Worm (Caenorhabditis elegans): ENCODE results near the gene cct-6.

Gene cct-6

DNA sequence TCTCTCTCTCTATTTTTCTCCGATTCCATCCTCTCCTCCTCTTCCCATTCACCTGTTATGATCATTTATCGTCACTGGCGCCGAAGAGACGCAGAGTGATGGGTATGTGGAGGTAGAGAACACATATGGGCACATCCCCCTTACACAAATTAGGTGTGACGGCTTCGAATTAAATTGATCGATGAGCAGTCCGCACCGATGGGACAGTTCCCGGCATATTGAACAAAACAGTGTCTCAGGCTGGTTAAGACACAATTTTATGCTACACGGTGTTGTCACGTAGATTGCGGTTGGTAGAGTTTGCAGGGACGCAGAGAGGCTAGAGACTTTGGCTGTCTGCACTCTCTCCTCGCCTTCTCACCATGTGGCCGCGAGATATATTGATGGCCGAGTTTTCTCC, 40.7 kb downstream of the cct-6 start, which contains the start of gene R12B2.7:
Gene R12B2.7, plus strand, starts transcription at position 247 of the 400 bp plus-strand sequence.
- TF ChIP-seq lin-13 (tag; optimal IDR thresholded peaks at IDR 0.05): peak; percentile 13
- TF ChIP-seq nhr-76 (tag; optimal IDR thresholded peaks at IDR 0.05): no peak

DNA sequence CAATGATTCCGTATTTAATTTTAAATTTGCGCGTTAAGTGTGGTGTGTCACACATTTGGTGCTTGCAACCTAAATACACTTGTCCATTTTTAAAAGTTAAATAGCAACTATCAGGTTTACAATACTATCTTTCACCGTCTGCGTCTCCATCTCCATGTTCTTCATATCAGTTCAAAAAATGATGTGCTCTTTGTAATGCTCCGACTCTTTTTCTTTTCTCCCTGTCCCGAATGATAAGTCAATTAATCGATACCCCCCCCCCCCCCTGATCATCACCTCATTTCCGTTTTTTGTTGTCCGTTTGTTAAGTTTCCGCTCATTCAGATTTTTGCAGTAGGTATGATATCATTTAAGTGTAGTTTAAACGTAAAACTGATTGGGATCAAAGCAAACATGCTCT, 41.4 kb downstream of the cct-6 start:
- TF ChIP-seq lsy-2 (tag; optimal IDR thresholded peaks at IDR 0.05) (no peak), unc-39 (tag; optimal IDR thresholded peaks at IDR 0.05) (no peak), lin-13 (tag; optimal IDR thresholded peaks at IDR 0.05) (no peak), pha-4 (tag; optimal IDR thresholded peaks at IDR 0.05) (no peak), sem-2 (GFP tag; optimal IDR thresholded peaks at IDR 0.05) (no peak), sptf-1 (tag; optimal IDR thresholded peaks at IDR 0.05) (no peak)

- no peak for TF ChIP-seq M03D4.4 (tag; optimal IDR thresholded peaks at IDR 0.05)
- no peak for TF ChIP-seq ztf-11 (tag; optimal IDR thresholded peaks at IDR 0.05)
- TF ChIP-seq lsy-2 (tag; optimal IDR thresholded peaks at IDR 0.05): no peak
- TF ChIP-seq sptf-1 (tag; optimal IDR thresholded peaks at IDR 0.05): no peak
- TF ChIP-seq sem-2 (GFP tag; optimal IDR thresholded peaks at IDR 0.05): no peak
- no peak for TF ChIP-seq drap-1 (GFP tag; optimal IDR thresholded peaks at IDR 0.05)
- no peak for TF ChIP-seq nhr-76 (tag; optimal IDR thresholded peaks at IDR 0.05)
- TF ChIP-seq ces-1 (GFP tag; optimal IDR thresholded peaks at IDR 0.05): no peak
- TF ChIP-seq mls-2 (tag; optimal IDR thresholded peaks at IDR 0.05): no peak
- no peak for TF ChIP-seq lin-13 (tag; optimal IDR thresholded peaks at IDR 0.05)
- no peak for TF ChIP-seq cnd-1 (tag; optimal IDR thresholded peaks at IDR 0.05)
- no peak for TF ChIP-seq ceh-43 (GFP tag; optimal IDR thresholded peaks at IDR 0.05)
- TF ChIP-seq nhr-12 (tag; optimal IDR thresholded peaks at IDR 0.05): no peak
Measured at ce11 chrIII:5813501-5813900, 42.0 kb downstream of the cct-6 start.

- TF ChIP-seq unc-62 (GFP tag; optimal IDR thresholded peaks at IDR 0.05) (peak; percentile 59), unc-39 (tag; optimal IDR thresholded peaks at IDR 0.05) (no peak)
Measured at ce11 chrIII:5812672-5813071, 42.8 kb downstream of the cct-6 start.

DNA sequence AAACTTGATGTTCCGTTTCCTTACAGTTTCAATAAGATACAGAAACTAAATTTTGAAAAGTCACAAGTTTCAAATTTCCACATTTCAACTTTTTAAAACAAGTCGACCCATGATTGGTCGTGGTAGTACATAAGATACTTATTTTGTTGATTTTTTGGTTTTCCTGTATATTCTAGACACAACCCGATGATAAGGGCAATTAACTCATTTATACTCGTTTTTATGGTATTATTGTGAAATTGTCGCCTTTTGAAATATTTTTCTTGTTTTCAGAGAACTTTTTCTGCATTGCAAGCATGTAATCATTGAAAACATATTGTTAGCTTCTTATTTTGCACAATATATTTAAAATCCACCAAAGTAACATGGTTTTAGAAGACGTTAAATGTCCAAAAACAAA, 43.5 kb downstream of the cct-6 start:
- TF ChIP-seq mls-2 (tag; optimal IDR thresholded peaks at IDR 0.05) (no peak), sptf-1 (tag; optimal IDR thresholded peaks at IDR 0.05) (no peak), unc-62 (GFP tag; optimal IDR thresholded peaks at IDR 0.05) (no peak), unc-39 (tag; optimal IDR thresholded peaks at IDR 0.05) (no peak), blmp-1 (tag; optimal IDR thresholded peaks at IDR 0.05) (no peak), tbx-8 (GFP tag; optimal IDR thresholded peaks at IDR 0.05) (no peak), lsy-2 (tag; optimal IDR thresholded peaks at IDR 0.05) (no peak), ceh-43 (GFP tag; optimal IDR thresholded peaks at IDR 0.05) (no peak), unc-120 (tag; optimal IDR thresholded peaks at IDR 0.05; ENCODE audit: poor library complexity, severe bottlenecking) (no peak), lin-13 (tag; optimal IDR thresholded peaks at IDR 0.05) (no peak)

DNA sequence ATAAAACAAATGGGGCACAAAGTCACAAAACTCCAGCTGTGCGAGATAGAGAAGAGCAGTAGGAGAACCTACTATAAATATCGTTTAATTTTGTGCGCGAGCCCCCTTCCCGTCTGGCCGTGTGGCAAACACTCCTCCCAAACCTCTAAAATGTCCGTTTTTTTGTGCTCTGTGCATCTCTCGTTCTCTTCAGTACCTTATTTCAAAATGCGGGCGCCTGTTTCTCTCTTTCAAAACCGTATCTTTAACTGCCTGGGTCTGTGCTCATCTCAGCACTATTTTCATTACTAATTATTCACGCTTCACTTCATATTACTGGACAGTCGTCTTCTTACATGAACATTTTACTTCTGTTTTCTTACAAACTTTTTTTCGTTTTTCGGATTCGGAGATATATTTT, 45.5 kb downstream of the cct-6 start:
- TF ChIP-seq unc-120 (tag; optimal IDR thresholded peaks at IDR 0.05; ENCODE audit: poor library complexity, severe bottlenecking) (no peak), bed-3 (GFP tag; optimal IDR thresholded peaks at IDR 0.05) (no peak), snpc-4 (tag; optimal IDR thresholded peaks at IDR 0.05) (no peak), hlh-1 (tag; optimal IDR thresholded peaks at IDR 0.05) (no peak)

DNA sequence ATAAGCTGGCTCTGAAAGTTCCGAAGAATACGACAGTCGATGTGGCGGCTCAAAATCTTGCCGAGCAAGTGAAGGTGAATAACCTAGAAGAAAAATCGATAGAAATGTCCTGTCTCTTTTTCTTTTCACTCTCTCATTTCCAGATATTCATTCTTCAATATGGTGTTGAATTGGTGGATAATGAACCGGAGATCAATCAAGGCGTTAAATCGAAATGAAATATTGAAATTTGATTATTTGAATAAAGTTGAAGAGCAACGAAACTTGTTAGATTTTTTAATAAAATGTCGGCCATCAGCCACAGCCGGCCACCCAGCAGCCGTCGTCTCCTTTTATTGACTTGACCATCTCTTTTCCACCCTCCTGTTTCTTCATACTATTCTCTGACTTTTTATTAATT, 48.8 kb downstream of the cct-6 start, which contains the start of gene R12B2.2:
Gene R12B2.2, plus strand, starts transcription at position 301 of the 400 bp plus-strand sequence.
- TF ChIP-seq nhr-12 (tag; optimal IDR thresholded peaks at IDR 0.05) (no peak), ztf-11 (tag; optimal IDR thresholded peaks at IDR 0.05) (no peak), mab-5 (tag; optimal IDR thresholded peaks at IDR 0.05) (no peak), hlh-1 (tag; optimal IDR thresholded peaks at IDR 0.05) (no peak), unc-120 (tag; optimal IDR thresholded peaks at IDR 0.05; ENCODE audit: poor library complexity, severe bottlenecking) (no peak), mep-1 (tag; optimal IDR thresholded peaks at IDR 0.05) (no peak), zip-8 (tag; optimal IDR thresholded peaks at IDR 0.05) (no peak), lin-32 (GFP tag; optimal IDR thresholded peaks at IDR 0.05) (no peak), snpc-4 (tag; optimal IDR thresholded peaks at IDR 0.05) (no peak), ceh-39 (tag; optimal IDR thresholded peaks at IDR 0.05) (no peak), elt-3 (tag; optimal IDR thresholded peaks at IDR 0.05) (no peak), ces-1 (GFP tag; optimal IDR thresholded peaks at IDR 0.05) (no peak), nhr-237 (tag; optimal IDR thresholded peaks at IDR 0.05) (no peak), elt-1 (tag; optimal IDR thresholded peaks at IDR 0.05; ENCODE audit: borderline replicate concordance, insufficient read depth) (no peak), unc-62 (GFP tag; optimal IDR thresholded peaks at IDR 0.05) (no peak)
